Worm (Caenorhabditis elegans) whole organism, young adult: ENCODE measurements around the gene EEED8.15.

Source experiments
- B0035.1 ChIP-seq: sonication (generic microtip); optimal IDR thresholded peaks from 2 replicates; lab custom pipeline; 2016; ENCODE audit warnings: missing genetic modification characterization, mild to moderate bottlenecking, missing compliant biosample characterization, missing genotype, missing genetic modification reagents
- B0336.3 ChIP-seq: fragments of 200-800 bp; sonication (Bioruptor generic); IDR thresholded peaks from 2 replicates; pipeline ENCODE4 v1.3.6; 2022; ENCODE audit warnings: missing genetic modification characterization, missing compliant biosample characterization
- C17E4.6 ChIP-seq: fragments of 200-800 bp; sonication (Bioruptor generic); IDR thresholded peaks from 2 replicates; pipeline ENCODE4 v1.3.6; 2022; ENCODE audit warnings: missing genetic modification reagents, missing genetic modification characterization, missing compliant biosample characterization
- F10E7.11 ChIP-seq: sonication (generic microtip); optimal IDR thresholded peaks from 2 replicates; lab custom pipeline; 2017; ENCODE audit warnings: mild to moderate bottlenecking, missing genetic modification characterization, moderate library complexity, missing compliant biosample characterization
- F33H1.4 ChIP-seq: fragments of 200-800 bp; sonication (Bioruptor generic); IDR thresholded peaks from 2 replicates; pipeline ENCODE4 v1.3.6; 2022; ENCODE audit warnings: missing genetic modification reagents, missing genetic modification characterization, missing compliant biosample characterization
- F39B2.1 ChIP-seq: fragments of 200-800 bp; sonication (Bioruptor generic); IDR thresholded peaks from 2 replicates; pipeline ENCODE4 v1.3.6; 2022; ENCODE audit warnings: missing genetic modification reagents, missing genetic modification characterization, missing compliant biosample characterization
- F57A8.1 ChIP-seq: fragments of 200-800 bp; sonication (Bioruptor generic); optimal IDR thresholded peaks from 2 replicates; lab custom pipeline; 2018; ENCODE audit warnings: mild to moderate bottlenecking, missing genetic modification characterization, moderate library complexity, missing compliant biosample characterization
- K11D2.4 ChIP-seq: fragments of 200-800 bp; sonication (Bioruptor generic); IDR thresholded peaks from 2 replicates; pipeline ENCODE4 v1.3.6; 2022; ENCODE audit warnings: missing genetic modification reagents, missing genetic modification characterization, missing compliant biosample characterization
- K12H6.12 ChIP-seq: fragments of 200-800 bp; sonication (Bioruptor generic); optimal IDR thresholded peaks from 2 replicates; lab custom pipeline; 2018; ENCODE audit warnings: mild to moderate bottlenecking, missing genetic modification characterization, missing compliant biosample characterization
- Y53G8AR.9 ChIP-seq: fragments of 200-800 bp; sonication (Bioruptor generic); conservative IDR thresholded peaks from 2 replicates; pipeline ENCODE4 v1.3.6; 2022; ENCODE audit warnings: missing genetic modification reagents, missing genetic modification characterization, missing compliant biosample characterization
- Y67H2A.10 ChIP-seq: fragments of 200-800 bp; sonication (Bioruptor generic); conservative IDR thresholded peaks from 2 replicates; pipeline ENCODE4 v1.3.6; 2022; ENCODE audit warnings: missing genetic modification reagents, missing genetic modification characterization, missing compliant biosample characterization
- Y95B8A.8 ChIP-seq: fragments of 200-800 bp; sonication (Bioruptor generic); IDR thresholded peaks from 2 replicates; pipeline ENCODE4 v1.3.6; 2022; ENCODE audit warnings: missing genetic modification reagents, missing genetic modification characterization, missing compliant biosample characterization
- ZK185.1 ChIP-seq: sonication (generic microtip); optimal IDR thresholded peaks from 2 replicates; lab custom pipeline; 2016; ENCODE audit warnings: mild to moderate bottlenecking, missing genetic modification characterization, missing compliant biosample characterization; ENCODE audit not compliant: poor library complexity, severe bottlenecking
- aptf-3 ChIP-seq: fragments of 200-800 bp; sonication (Bioruptor generic); IDR thresholded peaks from 2 replicates; pipeline ENCODE4 v1.3.6; 2022; ENCODE audit warnings: missing genetic modification characterization, missing compliant biosample characterization
- atf-7 ChIP-seq: sonication (generic microtip); optimal IDR thresholded peaks from 2 replicates; lab custom pipeline; 2017; ENCODE audit warnings: mild to moderate bottlenecking, missing genetic modification characterization, missing compliant biosample characterization
- athp-1 ChIP-seq: sonication (generic microtip); optimal IDR thresholded peaks from 2 replicates; lab custom pipeline; 2017; ENCODE audit warnings: mild to moderate bottlenecking, missing genetic modification characterization, missing compliant biosample characterization
- attf-6 ChIP-seq: fragments of 200-800 bp; sonication (Bioruptor generic); IDR thresholded peaks from 2 replicates; pipeline ENCODE4 v1.3.6; 2022; ENCODE audit warnings: missing genetic modification reagents, missing genetic modification characterization, missing compliant biosample characterization
- ccch-3 ChIP-seq: fragments of 200-800 bp; sonication (Bioruptor generic); optimal IDR thresholded peaks from 2 replicates; lab custom pipeline; 2018; ENCODE audit warnings: mild to moderate bottlenecking, missing genetic modification characterization, missing compliant biosample characterization
- cebp-1 ChIP-seq, 2 experiments: fragments of 200-800 bp in 1 of 2; sonication (Bioruptor generic) in 1 of 2; sonication (generic microtip) in 1 of 2; IDR thresholded peaks in 1 of 2; optimal IDR thresholded peaks in 1 of 2; 2 replicates each; pipeline versions ENCODE4 v1.3.6 to Lab custom; 2017 to 2022; ENCODE audit warnings: missing compliant biosample characterization in 2 of 2, missing genetic modification characterization in 2 of 2, mild to moderate bottlenecking in 1 of 2, missing genetic modification reagents in 1 of 2, moderate library complexity in 1 of 2
- ceh-91 ChIP-seq: fragments of 200-800 bp; sonication (Bioruptor generic); IDR thresholded peaks from 2 replicates; pipeline ENCODE4 v1.3.6; 2022; ENCODE audit warnings: missing genetic modification reagents, missing genetic modification characterization, missing compliant biosample characterization
- die-1 ChIP-seq: sonication (generic microtip); optimal IDR thresholded peaks from 2 replicates; lab custom pipeline; 2016; ENCODE audit warnings: missing genotype, mild to moderate bottlenecking, missing genetic modification characterization, missing compliant biosample characterization
- dox-1 ChIP-seq: fragments of 200-800 bp; sonication (Bioruptor generic); IDR thresholded peaks from 2 replicates; pipeline ENCODE4 v1.3.6; 2022; ENCODE audit warnings: missing genetic modification reagents, missing genetic modification characterization, missing compliant biosample characterization
- egl-18 ChIP-seq: fragments of 200-800 bp; sonication (Bioruptor generic); IDR thresholded peaks from 2 replicates; pipeline ENCODE4 v1.3.6; 2022; ENCODE audit warnings: missing genetic modification reagents, missing genetic modification characterization, missing compliant biosample characterization
- ekl-4 ChIP-seq: fragments of 200-800 bp; sonication (Bioruptor generic); IDR thresholded peaks from 2 replicates; pipeline ENCODE4 v1.3.6; 2022; ENCODE audit warnings: missing genetic modification reagents, missing genetic modification characterization, missing compliant biosample characterization
- him-1 ChIP-seq: sonication (generic microtip); optimal IDR thresholded peaks from 2 replicates; lab custom pipeline; 2016; ENCODE audit warnings: missing genotype, missing genetic modification reagents, missing genetic modification characterization, missing compliant biosample characterization
- hlh-12 ChIP-seq: sonication (generic microtip); optimal IDR thresholded peaks from 2 replicates; lab custom pipeline; 2016; ENCODE audit warnings: missing genetic modification characterization, missing compliant biosample characterization
- hmg-1.2 ChIP-seq: fragments of 200-800 bp; sonication (Bioruptor generic); IDR thresholded peaks from 2 replicates; pipeline ENCODE4 v1.3.6; 2022; ENCODE audit warnings: missing genetic modification reagents, missing genetic modification characterization, missing compliant biosample characterization
- hmg-20 ChIP-seq: fragments of 200-800 bp; sonication (Bioruptor generic); IDR thresholded peaks from 2 replicates; pipeline ENCODE4 v1.3.6; 2022; ENCODE audit warnings: missing genetic modification reagents, missing genetic modification characterization, missing compliant biosample characterization
- hsf-1 ChIP-seq: fragments of 200-800 bp; sonication (Bioruptor generic); IDR thresholded peaks from 2 replicates; pipeline ENCODE4 v1.3.6; 2022; ENCODE audit warnings: missing genetic modification reagents, missing genetic modification characterization, missing compliant biosample characterization
- lag-1 ChIP-seq: fragments of 200-800 bp; sonication (Bioruptor generic); IDR thresholded peaks from 2 replicates; pipeline ENCODE4 v1.3.6; 2022; ENCODE audit warnings: missing genetic modification reagents, missing genetic modification characterization, missing compliant biosample characterization
- let-607 ChIP-seq, 2 experiments: fragments of 200-800 bp in 1 of 2; sonication (Bioruptor generic) in 1 of 2; sonication (generic microtip) in 1 of 2; optimal IDR thresholded peaks; 2 replicates each; lab custom pipeline; 2016 to 2018; ENCODE audit warnings: mild to moderate bottlenecking in 2 of 2, missing compliant biosample characterization in 2 of 2, missing genetic modification characterization in 2 of 2, moderate library complexity in 2 of 2, missing genotype in 1 of 2
- lin-35 ChIP-seq, 3 experiments: fragments of 150-350 bp in 2 of 3; sonication (generic microtip) in 1 of 3; optimal IDR thresholded peaks; 2 replicates each; lab custom pipeline; 2014 to 2018; ENCODE audit warnings: missing biosample characterization in 3 of 3, missing genetic modification characterization in 3 of 3, missing genetic modification reagents in 3 of 3
- lir-1 ChIP-seq: fragments of 200-800 bp; sonication (Bioruptor generic); conservative IDR thresholded peaks from 2 replicates; pipeline ENCODE4 v1.3.6; 2022; ENCODE audit warnings: missing genetic modification reagents, missing genetic modification characterization, missing compliant biosample characterization
- lsl-1 ChIP-seq: fragments of 200-800 bp; sonication (Bioruptor generic); optimal IDR thresholded peaks from 2 replicates; lab custom pipeline; 2018; ENCODE audit warnings: mild to moderate bottlenecking, missing genetic modification characterization, moderate library complexity, missing compliant biosample characterization
- mes-4 ChIP-seq: sonication (generic microtip); optimal IDR thresholded peaks from 2 replicates; lab custom pipeline; 2016; ENCODE audit warnings: missing genotype, missing genetic modification characterization, missing compliant biosample characterization
- nhr-179 ChIP-seq: sonication (generic microtip); optimal IDR thresholded peaks from 2 replicates; lab custom pipeline; 2016; ENCODE audit warnings: mild to moderate bottlenecking, missing genetic modification characterization, missing compliant biosample characterization
- nhr-27 ChIP-seq: fragments of 200-800 bp; sonication (Bioruptor generic); optimal IDR thresholded peaks from 2 replicates; lab custom pipeline; 2018; ENCODE audit warnings: mild to moderate bottlenecking, missing genetic modification characterization, moderate library complexity, missing compliant biosample characterization
- rcor-1 ChIP-seq: fragments of 200-800 bp; sonication (Bioruptor generic); IDR thresholded peaks from 2 replicates; pipeline ENCODE4 v1.3.6; 2022; ENCODE audit warnings: missing genetic modification reagents, missing genetic modification characterization, missing compliant biosample characterization
- unc-130 ChIP-seq: sonication (generic microtip); optimal IDR thresholded peaks from 2 replicates; lab custom pipeline; 2016; ENCODE audit warnings: missing genetic modification reagents, missing genetic modification characterization, missing compliant biosample characterization
- zfh-2 ChIP-seq: fragments of 200-800 bp; sonication (Bioruptor generic); conservative IDR thresholded peaks from 2 replicates; pipeline ENCODE4 v1.3.6; 2022; ENCODE audit warnings: missing genetic modification reagents, missing genetic modification characterization, missing compliant biosample characterization
- ztf-22 ChIP-seq: fragments of 200-800 bp; sonication (Bioruptor generic); optimal IDR thresholded peaks from 2 replicates; lab custom pipeline; 2018; ENCODE audit warnings: mild to moderate bottlenecking, missing genetic modification characterization, moderate library complexity, missing compliant biosample characterization
- ztf-25 ChIP-seq: fragments of 200-800 bp; sonication (Bioruptor generic); IDR thresholded peaks from 2 replicates; pipeline ENCODE4 v1.3.6; 2022; ENCODE audit warnings: missing genetic modification reagents, missing genetic modification characterization, missing compliant biosample characterization

The EEED8.15 gene

ce11 chrII:5418929-5419328 is at the start of gene EEED8.15:
Gene EEED8.15, plus strand, starts transcription at chrII:5419229.
- no peak for TF ChIP-seq hmg-20 (GFP tag; lab: Robert Waterston, UW)
- TF ChIP-seq lsl-1 (GFP tag; lab: Kevin White, UChicago) = no peak
- TF ChIP-seq mes-4 (tag; lab: Kevin White, UChicago) = no peak
- no peak for TF ChIP-seq F10E7.11 (tag; lab: Kevin White, UChicago)
- no peak for TF ChIP-seq ZK185.1 (tag; lab: Kevin White, UChicago)
- no peak for TF ChIP-seq nhr-179 (tag; lab: Kevin White, UChicago)
- TF ChIP-seq rcor-1 (GFP tag; lab: Robert Waterston, UW) = no peak
- no peak for TF ChIP-seq F39B2.1 (GFP tag; lab: Robert Waterston, UW)
- TF ChIP-seq aptf-3 = no peak
- no peak for TF ChIP-seq K12H6.12 (tag; lab: Kevin White, UChicago)
- TF ChIP-seq cebp-1 (GFP tag; IDR thresholded peaks at IDR 0.05; lab: Robert Waterston, UW) = no peak
- no peak for TF ChIP-seq cebp-1 (tag; optimal IDR thresholded peaks at IDR 0.05; lab: Kevin White, UChicago)

ce11 chrII:5370641-5371040 is 48.4 kb upstream of the EEED8.15 start, which contains the start of gene F09E5.12:
Gene F09E5.12, minus strand, starts transcription at chrII:5370741.
- TF ChIP-seq hsf-1 (GFP tag; lab: Robert Waterston, UW) (no peak), Y67H2A.10 (GFP tag; lab: Robert Waterston, UW) (no peak), Y95B8A.8 (GFP tag; lab: Robert Waterston, UW) (no peak), F57A8.1 (no peak), K11D2.4 (GFP tag; lab: Robert Waterston, UW) (no peak)

- TF ChIP-seq ekl-4 (GFP tag; lab: Robert Waterston, UW) = peak; percentile 91
- TF ChIP-seq ceh-91 (GFP tag; lab: Robert Waterston, UW) = peak; percentile 37; the same call in 1 of the 2 replicates
- TF ChIP-seq Y53G8AR.9 (GFP tag; lab: Robert Waterston, UW) = peak; percentile 86
- peak; percentile 35 for TF ChIP-seq atf-7 (tag; lab: Kevin White, UChicago)
- peak; percentile 83 for TF ChIP-seq K11D2.4 (GFP tag; lab: Robert Waterston, UW)
- peak; percentile 52; the same call in 1 of the 2 replicates for TF ChIP-seq B0336.3 (GFP tag; lab: Robert Waterston, UW)
- TF ChIP-seq lin-35 (GFP tag; optimal IDR thresholded peaks at IDR 0.05; lab: Kevin White, UChicago) = peak in 2 of 3 experiments; percentile 72 to 91
- no peak for TF ChIP-seq hlh-12 (tag; lab: Kevin White, UChicago)
- TF ChIP-seq die-1 (tag; lab: Kevin White, UChicago) = no peak
- peak; percentile 84 for TF ChIP-seq dox-1
- TF ChIP-seq let-607 (tag; optimal IDR thresholded peaks at IDR 0.05; lab: Kevin White, UChicago) = peak; percentile 30 to 51
- TF ChIP-seq aptf-3 = no peak
- peak; percentile 58; the same call in 1 of the 2 replicates for TF ChIP-seq C17E4.6 (GFP tag; lab: Robert Waterston, UW)
- no peak for TF ChIP-seq zfh-2 (GFP tag; lab: Robert Waterston, UW)
- peak; percentile 78 for TF ChIP-seq hmg-1.2
- no peak for TF ChIP-seq unc-130 (GFP tag; lab: Kevin White, UChicago)
- TF ChIP-seq nhr-27 (tag; lab: Kevin White, UChicago) = no peak
- peak; percentile 91 for TF ChIP-seq rcor-1 (GFP tag; lab: Robert Waterston, UW)
- TF ChIP-seq lir-1 (GFP tag; lab: Robert Waterston, UW) = peak; percentile 67
- TF ChIP-seq egl-18 = no peak
- TF ChIP-seq athp-1 (tag; lab: Kevin White, UChicago) = peak; percentile 37
- no peak for TF ChIP-seq ztf-25
- TF ChIP-seq ztf-22 (GFP tag; lab: Kevin White, UChicago) = no peak
- TF ChIP-seq mes-4 (tag; lab: Kevin White, UChicago) = no peak
- TF ChIP-seq attf-6 (GFP tag; lab: Robert Waterston, UW) = no peak
- TF ChIP-seq F33H1.4 = peak; percentile 53
- TF ChIP-seq him-1 (tag; lab: Kevin White, UChicago) = no peak
- TF ChIP-seq ccch-3 (GFP tag; lab: Kevin White, UChicago) = no peak
- no peak for TF ChIP-seq lag-1 (GFP tag; lab: Robert Waterston, UW)
- TF ChIP-seq B0035.1 = no peak
- no peak for TF ChIP-seq Y67H2A.10 (GFP tag; lab: Robert Waterston, UW)
These were observed 45.6 kb upstream of the EEED8.15 start, which contains the start of the genes agt-2 and F09E5.3 for ce11 chrII:5373275-5374047. Gene agt-2, minus strand, starts transcription at chrII:5373827. Gene F09E5.3, plus strand, starts transcription at chrII:5373997.
